Fruit fly (Drosophila melanogaster): ENCODE results near the gene Gpdh1.

DNA sequence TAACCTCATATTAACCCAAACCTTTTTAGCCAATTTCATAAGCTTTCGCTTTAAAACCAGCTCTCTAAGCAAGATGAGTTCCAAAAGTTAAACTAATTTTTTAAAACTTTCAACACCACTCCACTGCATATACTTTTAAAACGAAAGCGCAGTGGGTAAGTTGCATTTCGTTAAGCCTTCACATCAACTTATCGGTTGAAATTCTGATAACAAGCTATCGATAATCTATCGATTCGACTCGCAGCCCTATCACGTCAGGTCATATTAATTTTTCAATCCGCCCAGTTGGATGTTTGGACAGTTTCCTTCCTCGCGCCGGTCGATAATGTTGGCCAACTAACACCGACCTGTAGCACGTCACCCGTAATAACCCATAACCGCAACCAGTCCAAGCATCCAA is 42.7 kb downstream of the Gpdh1 start, which contains the start of gene ifc:
- TF ChIP-seq h (optimal IDR thresholded peaks at IDR 0.05) (no peak), insv (optimal IDR thresholded peaks at IDR 0.05) (no peak), Myc (optimal IDR thresholded peaks at IDR 0.05) (no peak), ttk (optimal IDR thresholded peaks at IDR 0.05) (no peak)
